Worm (Caenorhabditis elegans) whole organism, L1 larva: ENCODE measurements around the gene sri-70.
A peak's percentile ranks its signal among the peaks of the same experiment; 100 is the strongest.

Experiments used
- C16A3.4 ChIP-seq: fragments of 150-350 bp; optimal IDR thresholded peaks from 2 replicates; lab custom pipeline; 2014; ENCODE audit warnings: missing biosample characterization, missing genetic modification characterization
- F16B12.6 ChIP-seq: fragments of 150-350 bp; optimal IDR thresholded peaks from 2 replicates; lab custom pipeline; 2014; ENCODE audit warnings: missing biosample characterization, missing genetic modification characterization
- blmp-1 ChIP-seq: fragments of 150-350 bp; optimal IDR thresholded peaks from 2 replicates; lab custom pipeline; 2014; ENCODE audit warnings: missing biosample characterization, missing genetic modification characterization
- ceh-63 ChIP-seq: fragments of 200-800 bp; sonication (Bioruptor generic); optimal IDR thresholded peaks from 2 replicates; lab custom pipeline; 2018; ENCODE audit warnings: mild to moderate bottlenecking, missing genetic modification characterization, missing compliant biosample characterization
- ceh-8 ChIP-seq: fragments of 200-800 bp; sonication (Bioruptor generic); optimal IDR thresholded peaks from 2 replicates; lab custom pipeline; 2018; ENCODE audit warnings: mild to moderate bottlenecking, missing genetic modification characterization, moderate library complexity, missing compliant biosample characterization
- ceh-88 ChIP-seq: fragments of 200-800 bp; sonication (Bioruptor generic); IDR thresholded peaks from 2 replicates; pipeline ENCODE4 v1.3.6; 2022; ENCODE audit warnings: missing genetic modification characterization, missing compliant biosample characterization
- ces-1 ChIP-seq: fragments of 150-350 bp; optimal IDR thresholded peaks from 2 replicates; lab custom pipeline; 2014; ENCODE audit warnings: missing biosample characterization, missing genetic modification reagents, missing genetic modification characterization
- dpl-1 ChIP-seq, 3 experiments: fragments of 150-350 bp in 2 of 3; sonication (generic microtip) in 1 of 3; optimal IDR thresholded peaks; 2 replicates each; lab custom pipeline; 2014 to 2017; ENCODE audit warnings: missing biosample characterization in 3 of 3, missing genetic modification characterization in 3 of 3, missing genetic modification reagents in 3 of 3
- dsc-1 ChIP-seq: sonication (generic microtip); optimal IDR thresholded peaks from 2 replicates; lab custom pipeline; 2016; ENCODE audit warnings: mild to moderate bottlenecking, missing genetic modification characterization, missing compliant biosample characterization
- egl-27 ChIP-seq, 2 experiments: fragments of 150-350 bp in 1 of 2; sonication (generic microtip); optimal IDR thresholded peaks; 3 replicates each; lab custom pipeline; 2017 to 2018; ENCODE audit warnings: missing biosample characterization in 2 of 2, missing genetic modification characterization in 2 of 2, missing genetic modification reagents in 2 of 2
- elt-2 ChIP-seq: sonication (generic microtip); optimal IDR thresholded peaks from 2 replicates; lab custom pipeline; 2016; ENCODE audit warnings: missing genetic modification characterization, mild to moderate bottlenecking, inconsistent platforms, missing compliant biosample characterization, missing genetic modification reagents
- elt-3 ChIP-seq, 6 experiments: fragments of 150-350 bp in 1 of 6; sonication (generic microtip); optimal IDR thresholded peaks; 2 replicates each; lab custom pipeline; 2017 to 2018; ENCODE audit warnings: missing biosample characterization in 6 of 6, missing genetic modification characterization in 6 of 6, inconsistent platforms in 1 of 6
- fos-1 ChIP-seq: fragments of 150-350 bp; optimal IDR thresholded peaks from 2 replicates; lab custom pipeline; 2014; ENCODE audit warnings: missing biosample characterization, missing genetic modification characterization
- grh-1 ChIP-seq: fragments of 200-800 bp; sonication (Bioruptor generic); IDR thresholded peaks from 2 replicates; pipeline ENCODE4 v1.3.6; 2022; ENCODE audit warnings: missing genetic modification reagents, missing genetic modification characterization, missing compliant biosample characterization
- hpl-2 ChIP-seq: fragments of 150-350 bp; optimal IDR thresholded peaks from 2 replicates; lab custom pipeline; 2014; ENCODE audit warnings: missing biosample characterization, missing genetic modification reagents, missing genetic modification characterization
- lin-13 ChIP-seq: fragments of 150-350 bp; optimal IDR thresholded peaks from 2 replicates; lab custom pipeline; 2014; ENCODE audit warnings: missing biosample characterization, missing genetic modification reagents, missing genetic modification characterization
- lin-15B ChIP-seq: fragments of 150-350 bp; sonication (generic microtip); optimal IDR thresholded peaks from 3 replicates; lab custom pipeline; 2014; ENCODE audit warnings: missing biosample characterization, missing genetic modification characterization
- lin-39 ChIP-seq: fragments of 150-350 bp; optimal IDR thresholded peaks from 2 replicates; lab custom pipeline; 2014; ENCODE audit warnings: missing biosample characterization, missing genetic modification reagents, missing genetic modification characterization
- nhr-19 ChIP-seq: fragments of 200-800 bp; sonication (Bioruptor generic); conservative IDR thresholded peaks from 2 replicates; pipeline ENCODE4 v1.3.6; 2022; ENCODE audit warnings: missing genetic modification characterization, missing compliant biosample characterization
- nhr-76 ChIP-seq: sonication (generic microtip); optimal IDR thresholded peaks from 2 replicates; lab custom pipeline; 2017; ENCODE audit warnings: missing biosample characterization, missing genetic modification characterization
- nhr-77 ChIP-seq: fragments of 150-350 bp; optimal IDR thresholded peaks from 2 replicates; lab custom pipeline; 2014; ENCODE audit warnings: missing biosample characterization, missing genetic modification characterization
- pag-3 ChIP-seq: sonication (generic microtip); optimal IDR thresholded peaks from 2 replicates; lab custom pipeline; 2017; ENCODE audit warnings: missing genetic modification characterization, mild to moderate bottlenecking, missing compliant biosample characterization, antibody characterized with exemption, borderline replicate concordance; ENCODE audit not compliant: insufficient read depth
- pax-3 ChIP-seq: fragments of 200-800 bp; sonication (Bioruptor generic); optimal IDR thresholded peaks from 2 replicates; lab custom pipeline; 2018; ENCODE audit warnings: mild to moderate bottlenecking, missing genetic modification characterization, moderate library complexity, missing compliant biosample characterization
- pqm-1 ChIP-seq: sonication (generic microtip); optimal IDR thresholded peaks from 3 replicates; lab custom pipeline; 2017; ENCODE audit warnings: missing biosample characterization, missing genetic modification characterization
- skn-1 ChIP-seq: fragments of 150-350 bp; optimal IDR thresholded peaks from 2 replicates; lab custom pipeline; 2014; ENCODE audit warnings: missing biosample characterization, missing genetic modification characterization
- sox-4 ChIP-seq: sonication (generic microtip); optimal IDR thresholded peaks from 2 replicates; lab custom pipeline; 2016; ENCODE audit warnings: missing genetic modification characterization, missing compliant biosample characterization
- tbx-2 ChIP-seq: sonication (generic microtip); optimal IDR thresholded peaks from 2 replicates; lab custom pipeline; 2016; ENCODE audit warnings: missing genetic modification characterization, missing compliant biosample characterization
- tlp-1 ChIP-seq: fragments of 150-350 bp; optimal IDR thresholded peaks from 2 replicates; lab custom pipeline; 2014; ENCODE audit warnings: missing biosample characterization, missing genetic modification characterization
- unc-86 ChIP-seq: sonication (generic microtip); optimal IDR thresholded peaks from 2 replicates; lab custom pipeline; 2016; ENCODE audit warnings: missing genetic modification characterization, missing compliant biosample characterization
- xbp-1 ChIP-seq: sonication (generic microtip); optimal IDR thresholded peaks from 2 replicates; lab custom pipeline; 2016; ENCODE audit warnings: missing genetic modification characterization, missing compliant biosample characterization
- zip-4 ChIP-seq: fragments of 200-800 bp; sonication (Bioruptor generic); optimal IDR thresholded peaks from 2 replicates; lab custom pipeline; 2018; ENCODE audit warnings: mild to moderate bottlenecking, missing genetic modification characterization, moderate library complexity, missing compliant biosample characterization

Gene sri-70

ce11 chrV:17327867-17328266 is 25.0 kb downstream of the sri-70 start, which contains the start of gene sdz-16:
Gene sdz-16 (minus strand): TSS chrV:17327967.
- no peak for TF ChIP-seq grh-1
- TF ChIP-seq nhr-19 (GFP tag; lab: Robert Waterston, UW), result no peak
- no peak for TF ChIP-seq hpl-2 (GFP tag; lab: Kevin White, UChicago)
- TF ChIP-seq tbx-2, result no peak
- no peak for TF ChIP-seq xbp-1 (tag; lab: Kevin White, UChicago)
- no peak for TF ChIP-seq unc-86 (tag; lab: Kevin White, UChicago)
- no peak for TF ChIP-seq pax-3 (tag; lab: Kevin White, UChicago)
- TF ChIP-seq ceh-88, result no peak
- TF ChIP-seq dsc-1, result no peak
- TF ChIP-seq elt-3 (tag; optimal IDR thresholded peaks at IDR 0.05; lab: Kevin White, UChicago), result no peak
- no peak for TF ChIP-seq skn-1
- no peak for TF ChIP-seq lin-13 (GFP tag; lab: Kevin White, UChicago)
- TF ChIP-seq lin-15B (tag; lab: Kevin White, UChicago), result no peak
- no peak for TF ChIP-seq F16B12.6 (tag; lab: Kevin White, UChicago)
- no peak for TF ChIP-seq ceh-63 (GFP tag; lab: Kevin White, UChicago)
- no peak for TF ChIP-seq tlp-1 (tag; lab: Kevin White, UChicago)

ce11 chrV:17328497-17328896 is 25.6 kb downstream of the sri-70 start, which contains the start of gene srg-44:
Gene srg-44 (plus strand): TSS chrV:17328797.
- TF ChIP-seq C16A3.4 (tag; lab: Kevin White, UChicago) (no peak), lin-39 (tag; lab: Kevin White, UChicago) (no peak), fos-1 (tag; lab: Kevin White, UChicago) (no peak), ceh-63 (GFP tag; lab: Kevin White, UChicago) (no peak), egl-27 (tag; optimal IDR thresholded peaks at IDR 0.05; lab: Kevin White, UChicago) (no peak), lin-13 (GFP tag; lab: Kevin White, UChicago) (no peak), nhr-76 (tag; lab: Kevin White, UChicago) (no peak)

- no peak for TF ChIP-seq pag-3 (tag; lab: Kevin White, UChicago)
- TF ChIP-seq sox-4, result no peak
- TF ChIP-seq ceh-88, result no peak
- no peak for TF ChIP-seq pqm-1 (tag; lab: Kevin White, UChicago)
- TF ChIP-seq zip-4 (GFP tag; lab: Kevin White, UChicago), result no peak
- no peak for TF ChIP-seq nhr-77 (tag; lab: Kevin White, UChicago)
- TF ChIP-seq F16B12.6 (tag; lab: Kevin White, UChicago), result no peak
- TF ChIP-seq ces-1 (GFP tag; lab: Kevin White, UChicago), result no peak
- no peak for TF ChIP-seq blmp-1
- TF ChIP-seq, all 84 proteins: peak for 0
Observed at ce11 chrV:17331340-17331739, 28.5 kb downstream of the sri-70 start, which contains the start of gene fbxa-185. Gene fbxa-185 (plus strand): TSS chrV:17331640.

ce11 chrV:17339349-17339748 is 36.5 kb downstream of the sri-70 start:
- TF ChIP-seq elt-2 (tag; lab: Kevin White, UChicago) (peak; percentile 56), ceh-8 (GFP tag; lab: Kevin White, UChicago) (no peak)

- no peak for TF ChIP-seq nhr-77 (tag; lab: Kevin White, UChicago)
- peak; percentile 31 for TF ChIP-seq elt-2 (tag; lab: Kevin White, UChicago)
Observed at ce11 chrV:17344876-17345275, 42.0 kb downstream of the sri-70 start, which contains the start of the genes fbxa-188 and fbxa-189. Gene fbxa-188 (minus strand): TSS chrV:17344926. Gene fbxa-189 (plus strand): TSS chrV:17345214.

ce11 chrV:17347602-17348001 is 44.7 kb downstream of the sri-70 start, which contains the start of gene skr-5:
Gene skr-5 (plus strand): TSS chrV:17347902.
- TF ChIP-seq pqm-1 (tag; lab: Kevin White, UChicago) (no peak), zip-4 (GFP tag; lab: Kevin White, UChicago) (no peak), dpl-1 (GFP tag; optimal IDR thresholded peaks at IDR 0.05; lab: Kevin White, UChicago) (no peak), pag-3 (tag; lab: Kevin White, UChicago) (no peak)
